Fruit fly (Drosophila melanogaster) whole organism, embryonic: Measurements from ENCODE around the gene CG17230.
A peak's percentile ranks its signal among the peaks of the same experiment; 100 is the strongest.

ENCODE experiments used
- ATbp ChIP-seq: fragments of 200-800 bp; sonication (Bioruptor generic); optimal IDR thresholded peaks from 2 replicates; lab custom pipeline; 2017; ENCODE audit warnings: missing biosample characterization, mild to moderate bottlenecking, missing genetic modification characterization, missing genetic modification reagents
- Aef1 ChIP-seq: fragments of 200-800 bp; sonication (Bioruptor generic); IDR thresholded peaks from 3 replicates; pipeline ENCODE4 v1.3.6; 2022; ENCODE audit warnings: missing biosample characterization, missing genetic modification characterization
- Asciz ChIP-seq: fragments of 200-800 bp; sonication (Bioruptor generic); optimal IDR thresholded peaks from 2 replicates; lab custom pipeline; 2017; ENCODE audit warnings: missing biosample characterization, mild to moderate bottlenecking, missing genetic modification characterization, missing genetic modification reagents
- Bdp1 ChIP-seq: fragments of 200-800 bp; sonication (Bioruptor generic); optimal IDR thresholded peaks from 3 replicates; lab custom pipeline; 2016; ENCODE audit warnings: missing biosample characterization, missing genetic modification characterization
- CG11696 ChIP-seq: fragments of 200-800 bp; sonication (Bioruptor generic); IDR thresholded peaks from 2 replicates; pipeline ENCODE4 v1.3.6; 2022; ENCODE audit warnings: missing biosample characterization, missing genetic modification characterization
- CG12236 ChIP-seq: fragments of 200-800 bp; sonication (Bioruptor generic); optimal IDR thresholded peaks from 2 replicates; lab custom pipeline; 2016; ENCODE audit warnings: missing biosample characterization, missing genetic modification characterization
- CG18599 ChIP-seq: fragments of 200-800 bp; sonication (Bioruptor generic); optimal IDR thresholded peaks from 3 replicates; lab custom pipeline; 2017; ENCODE audit warnings: missing biosample characterization, missing genetic modification characterization, mild to moderate bottlenecking, moderate library complexity, missing genetic modification reagents
- CG2129 ChIP-seq: fragments of 200-800 bp; sonication (Bioruptor generic); IDR thresholded peaks from 2 replicates; pipeline ENCODE4 v1.3.6; 2022; ENCODE audit warnings: missing biosample characterization, missing genetic modification characterization; ENCODE audit not compliant: partially characterized antibody
- CG2712 ChIP-seq: fragments of 200-800 bp; optimal IDR thresholded peaks from 3 replicates; lab custom pipeline; 2019; ENCODE audit warnings: missing biosample characterization, mild to moderate bottlenecking, missing genetic modification characterization, moderate library complexity
- CG32532 ChIP-seq: fragments of 200-800 bp; sonication (Bioruptor generic); IDR thresholded peaks from 2 replicates; pipeline ENCODE4 v1.3.6; 2022; ENCODE audit warnings: missing biosample characterization, missing genetic modification characterization
- CG32767 ChIP-seq: fragments of 200-800 bp; sonication (Bioruptor generic); IDR thresholded peaks from 2 replicates; pipeline ENCODE4 v1.3.6; 2022; ENCODE audit warnings: missing biosample characterization, missing genetic modification characterization
- CG3281 ChIP-seq: fragments of 200-800 bp; sonication (Bioruptor generic); optimal IDR thresholded peaks from 3 replicates; lab custom pipeline; 2017; ENCODE audit warnings: missing biosample characterization, mild to moderate bottlenecking, missing genetic modification characterization
- CG34224 ChIP-seq: fragments of 200-800 bp; sonication (Bioruptor generic); IDR thresholded peaks from 3 replicates; pipeline ENCODE4 v1.3.6; 2022; ENCODE audit warnings: missing biosample characterization, missing genetic modification characterization; ENCODE audit not compliant: partially characterized antibody
- CG4360 ChIP-seq: fragments of 200-800 bp; sonication (Bioruptor generic); IDR thresholded peaks from 2 replicates; pipeline ENCODE4 v1.3.6; 2022; ENCODE audit warnings: missing biosample characterization, missing genetic modification characterization
- CG6683 ChIP-seq: fragments of 200-800 bp; sonication (Bioruptor generic); optimal IDR thresholded peaks from 2 replicates; lab custom pipeline; 2017; ENCODE audit warnings: missing biosample characterization, mild to moderate bottlenecking, missing genetic modification characterization, missing genetic modification reagents
- CG7839 ChIP-seq: fragments of 200-800 bp; sonication (Bioruptor generic); optimal IDR thresholded peaks from 3 replicates; lab custom pipeline; 2018; ENCODE audit warnings: missing biosample characterization, mild to moderate bottlenecking, missing genetic modification characterization, moderate library complexity
- CrebB ChIP-seq: fragments of 200-800 bp; sonication (Bioruptor generic); optimal IDR thresholded peaks from 3 replicates; lab custom pipeline; 2018; ENCODE audit warnings: missing biosample characterization, mild to moderate bottlenecking, missing genetic modification characterization
- Dip3 ChIP-seq: fragments of 200-800 bp; sonication (Bioruptor generic); optimal IDR thresholded peaks from 3 replicates; lab custom pipeline; 2016; ENCODE audit warnings: missing biosample characterization, missing genetic modification characterization
- Doc3 ChIP-seq: fragments of 200-800 bp; sonication (Bioruptor generic); IDR thresholded peaks from 3 replicates; pipeline ENCODE4 v1.3.6; 2022; ENCODE audit warnings: missing biosample characterization, missing genetic modification characterization; ENCODE audit not compliant: partially characterized antibody
- E2f2 ChIP-seq: fragments of 200-800 bp; sonication (Bioruptor generic); IDR thresholded peaks from 2 replicates; pipeline ENCODE4 v1.3.6; 2022; ENCODE audit warnings: missing biosample characterization, missing genetic modification characterization
- H2.0 ChIP-seq: fragments of 200-800 bp; sonication (Bioruptor generic); IDR thresholded peaks from 2 replicates; pipeline ENCODE4 v1.3.6; 2022; ENCODE audit warnings: missing biosample characterization, missing genetic modification characterization
- HmgZ ChIP-seq: fragments of 200-800 bp; sonication (Bioruptor generic); optimal IDR thresholded peaks from 2 replicates; lab custom pipeline; 2018; ENCODE audit warnings: missing biosample characterization, mild to moderate bottlenecking, missing genetic modification characterization
- Hr78 ChIP-seq, 2 experiments: fragments of 200-800 bp in 1 of 2; fragments of >200 bp in 1 of 2; sonication (Bioruptor generic) in 1 of 2; optimal IDR thresholded peaks; 2 replicates each; lab custom pipeline; 2017 to 2019; ENCODE audit warnings: missing biosample characterization in 2 of 2, missing genetic modification characterization in 2 of 2, mild to moderate bottlenecking in 1 of 2, moderate library complexity in 1 of 2
- MBD-R2 ChIP-seq: fragments of 200-800 bp; sonication (Bioruptor generic); IDR thresholded peaks from 2 replicates; pipeline ENCODE4 v1.3.6; 2022; ENCODE audit warnings: missing biosample characterization, missing genetic modification characterization
- MESR4 ChIP-seq: fragments of 200-800 bp; sonication (Bioruptor generic); optimal IDR thresholded peaks from 2 replicates; lab custom pipeline; 2018; ENCODE audit warnings: missing biosample characterization, mild to moderate bottlenecking, missing genetic modification characterization, moderate library complexity
- Meics ChIP-seq: fragments of 200-800 bp; sonication (Bioruptor generic); optimal IDR thresholded peaks from 2 replicates; lab custom pipeline; 2017; ENCODE audit warnings: missing biosample characterization, mild to moderate bottlenecking, missing genetic modification characterization
- NFAT ChIP-seq: fragments of 200-800 bp; sonication (Bioruptor generic); IDR thresholded peaks from 2 replicates; pipeline ENCODE4 v1.3.6; 2022; ENCODE audit warnings: missing biosample characterization, missing genetic modification characterization
- NfI ChIP-seq: fragments of 200-800 bp; sonication (Bioruptor generic); optimal IDR thresholded peaks from 3 replicates; lab custom pipeline; 2018; ENCODE audit warnings: missing biosample characterization, mild to moderate bottlenecking, missing genetic modification characterization, moderate library complexity
- Oli ChIP-seq: fragments of 200-800 bp; sonication (Bioruptor generic); optimal IDR thresholded peaks from 2 replicates; lab custom pipeline; 2018; ENCODE audit warnings: missing biosample characterization, mild to moderate bottlenecking, missing genetic modification characterization, moderate library complexity
- PHDP ChIP-seq: fragments of 200-800 bp; sonication (Bioruptor generic); optimal IDR thresholded peaks from 3 replicates; lab custom pipeline; 2018; ENCODE audit warnings: missing biosample characterization, mild to moderate bottlenecking, missing genetic modification characterization, moderate library complexity
- Rx ChIP-seq: fragments of 200-800 bp; sonication (Bioruptor generic); IDR thresholded peaks from 2 replicates; pipeline ENCODE4 v1.3.6; 2022; ENCODE audit warnings: missing biosample characterization, missing genetic modification characterization
- Six4 ChIP-seq: fragments of 200-800 bp; sonication (Bioruptor generic); optimal IDR thresholded peaks from 2 replicates; lab custom pipeline; 2016; ENCODE audit warnings: missing biosample characterization, missing genetic modification characterization
- Xrp1 ChIP-seq: fragments of 200-800 bp; sonication (Bioruptor generic); IDR thresholded peaks from 2 replicates; pipeline ENCODE4 v1.3.6; 2022; ENCODE audit warnings: missing biosample characterization, missing genetic modification characterization
- ara ChIP-seq: fragments of 200-800 bp; sonication (Bioruptor generic); IDR thresholded peaks from 2 replicates; pipeline ENCODE4 v1.3.6; 2022; ENCODE audit warnings: missing biosample characterization, missing genetic modification characterization
- btn ChIP-seq: fragments of 200-800 bp; sonication (Bioruptor generic); optimal IDR thresholded peaks from 2 replicates; lab custom pipeline; 2016; ENCODE audit warnings: missing biosample characterization, missing genetic modification characterization
- corto ChIP-seq: fragments of 200-800 bp; sonication (Bioruptor generic); optimal IDR thresholded peaks from 2 replicates; lab custom pipeline; 2016; ENCODE audit warnings: missing biosample characterization, mild to moderate bottlenecking, missing genetic modification characterization, moderate library complexity
- dysf ChIP-seq: fragments of 200-800 bp; sonication (Bioruptor generic); IDR thresholded peaks from 3 replicates; pipeline ENCODE4 v1.3.6; 2022; ENCODE audit warnings: missing biosample characterization, missing genetic modification characterization
- fd3F ChIP-seq: fragments of 200-800 bp; sonication (Bioruptor generic); optimal IDR thresholded peaks from 2 replicates; lab custom pipeline; 2018; ENCODE audit warnings: missing biosample characterization, mild to moderate bottlenecking, missing genetic modification characterization, moderate library complexity
- hkb ChIP-seq, 2 experiments: fragments of 200-800 bp in 1 of 2; fragments of >200 bp in 1 of 2; sonication (Bioruptor generic) in 1 of 2; IDR thresholded peaks in 1 of 2; optimal IDR thresholded peaks in 1 of 2; 2 replicates each; pipeline versions ENCODE4 v1.3.6 to Lab custom; 2017 to 2022; ENCODE audit warnings: missing biosample characterization in 1 of 2, missing genetic modification characterization in 1 of 2
- lab ChIP-seq: fragments of 200-800 bp; sonication (Bioruptor generic); optimal IDR thresholded peaks from 3 replicates; lab custom pipeline; 2017; ENCODE audit warnings: missing biosample characterization, missing genetic modification characterization, mild to moderate bottlenecking, moderate library complexity, missing genetic modification reagents
- lilli ChIP-seq: fragments of 200-800 bp; sonication (Bioruptor generic); optimal IDR thresholded peaks from 3 replicates; lab custom pipeline; 2016; ENCODE audit warnings: missing biosample characterization, missing genetic modification characterization
- lola ChIP-seq, 3 experiments: fragments of >200 bp in 2 of 3; fragments of 200-800 bp in 1 of 3; sonication (Bioruptor generic) in 1 of 3; optimal IDR thresholded peaks; 2 replicates each; lab custom pipeline; 2017 to 2019; ENCODE audit warnings: missing biosample characterization in 3 of 3, missing genetic modification characterization in 3 of 3, mild to moderate bottlenecking in 1 of 3, moderate library complexity in 1 of 3
- maf-S ChIP-seq: fragments of 200-800 bp; sonication (Bioruptor generic); optimal IDR thresholded peaks from 2 replicates; lab custom pipeline; 2016; ENCODE audit warnings: missing biosample characterization, missing genetic modification characterization
- mam ChIP-seq: fragments of 200-800 bp; sonication (Bioruptor generic); optimal IDR thresholded peaks from 3 replicates; lab custom pipeline; 2016; ENCODE audit warnings: missing biosample characterization, missing genetic modification characterization
- nom ChIP-seq: fragments of 200-800 bp; sonication (Bioruptor generic); optimal IDR thresholded peaks from 2 replicates; lab custom pipeline; 2017; ENCODE audit warnings: missing biosample characterization, missing genetic modification characterization, mild to moderate bottlenecking, moderate library complexity, missing genetic modification reagents
- otp ChIP-seq: fragments of 200-800 bp; sonication (Bioruptor generic); IDR thresholded peaks from 3 replicates; pipeline ENCODE4, ENCODE4 v1.3.6; 2022; ENCODE audit warnings: missing biosample characterization, missing genetic modification characterization
- sisA ChIP-seq: fragments of 200-800 bp; sonication (Bioruptor generic); IDR thresholded peaks from 2 replicates; pipeline ENCODE4 v1.3.6; 2022; ENCODE audit warnings: missing biosample characterization, missing genetic modification characterization
- stwl ChIP-seq: fragments of 200-800 bp; sonication (Bioruptor generic); optimal IDR thresholded peaks from 3 replicates; lab custom pipeline; 2018; ENCODE audit warnings: missing biosample characterization, mild to moderate bottlenecking, missing genetic modification characterization, moderate library complexity
- tap ChIP-seq: fragments of 200-800 bp; optimal IDR thresholded peaks from 3 replicates; lab custom pipeline; 2019; ENCODE audit warnings: missing biosample characterization, mild to moderate bottlenecking, missing genetic modification characterization, moderate library complexity

CG17230 gene

DNA sequence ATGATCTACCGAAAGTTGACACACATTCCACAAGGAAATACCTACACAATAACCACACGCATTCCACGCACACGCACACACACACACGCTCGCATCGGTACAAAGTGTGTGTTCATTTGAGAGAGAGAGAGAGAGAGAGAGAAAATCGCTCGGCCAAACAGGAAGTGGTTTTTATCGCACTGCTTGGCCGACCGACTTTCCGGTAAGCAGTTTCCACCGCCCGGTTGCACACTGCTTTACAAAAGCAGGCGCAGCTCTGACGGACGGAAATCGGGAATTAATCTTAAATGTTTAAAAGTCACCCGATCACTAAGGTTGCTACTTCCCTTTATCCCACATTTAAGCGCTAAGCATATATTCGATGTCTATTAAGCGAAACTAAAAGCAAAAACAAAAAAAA lies 44.8 kb upstream of the CG17230 start (continued):
- no peak for TF ChIP-seq Hr78 (GFP tag; optimal IDR thresholded peaks at IDR 0.05; lab: Kevin White, UChicago)
- TF ChIP-seq nom (GFP tag; lab: Kevin White, UChicago), result no peak
- no peak for TF ChIP-seq corto
- TF ChIP-seq NfI (GFP tag; lab: Kevin White, UChicago), result peak; percentile 81
- peak; percentile 79 for TF ChIP-seq otp (GFP tag; lab: Robert Waterston, UW)
- TF ChIP-seq CG4360 (GFP tag; lab: Robert Waterston, UW), result peak; percentile 34; the same call in 1 of the 2 replicates
- TF ChIP-seq MBD-R2, result no peak
- no peak for TF ChIP-seq MESR4 (GFP tag; lab: Kevin White, UChicago)
- no peak for TF ChIP-seq CG32767 (GFP tag; lab: Robert Waterston, UW)
- no peak for TF ChIP-seq CG11696 (GFP tag; lab: Robert Waterston, UW)
- peak; percentile 12 for TF ChIP-seq maf-S (GFP tag; lab: Kevin White, UChicago)
- peak; percentile 74 for TF ChIP-seq Rx (GFP tag; lab: Robert Waterston, UW)
- TF ChIP-seq CG6683, result no peak
- TF ChIP-seq CrebB (tag; lab: Kevin White, UChicago), result peak; percentile 40
- no peak for TF ChIP-seq lola (GFP tag; optimal IDR thresholded peaks at IDR 0.05; lab: Kevin White, UChicago)
- no peak for TF ChIP-seq E2f2 (GFP tag; lab: Robert Waterston, UW)
- TF ChIP-seq dysf (GFP tag; lab: Robert Waterston, UW), result peak; percentile 40; the same call in 2 of the 3 replicates
- no peak for TF ChIP-seq CG3281 (GFP tag; lab: Kevin White, UChicago)
- TF ChIP-seq Meics, result peak; percentile 60
- peak; percentile 26; the same call in 1 of the 2 replicates for TF ChIP-seq NFAT
- no peak for TF ChIP-seq CG18599
- no peak for TF ChIP-seq CG2712
- TF ChIP-seq btn (GFP tag; lab: Kevin White, UChicago), result peak; percentile 64
- TF ChIP-seq Asciz (GFP tag; lab: Kevin White, UChicago), result peak; percentile 65
- no peak for TF ChIP-seq lilli
- TF ChIP-seq CG7839 (tag; lab: Kevin White, UChicago), result no peak
- TF ChIP-seq Six4, result peak; percentile 44
- TF ChIP-seq PHDP (tag; lab: Kevin White, UChicago), result no peak
- no peak for TF ChIP-seq lab
- TF ChIP-seq tap (tag; lab: Kevin White, UChicago), result no peak
- peak; percentile 37 for TF ChIP-seq Bdp1 (GFP tag; lab: Kevin White, UChicago)
- no peak for TF ChIP-seq Dip3 (GFP tag; lab: Kevin White, UChicago)
- no peak for TF ChIP-seq mam (GFP tag; lab: Kevin White, UChicago)
- peak; percentile 83 for TF ChIP-seq ara
- TF ChIP-seq CG34224 (GFP tag; lab: Robert Waterston, UW), result no peak
- TF ChIP-seq CG12236 (GFP tag; lab: Kevin White, UChicago), result peak; percentile 73
- TF ChIP-seq Xrp1 (GFP tag; lab: Robert Waterston, UW), result peak; percentile 53; the same call in 1 of the 2 replicates
- peak; percentile 63 for TF ChIP-seq Oli (tag; lab: Kevin White, UChicago)
- TF ChIP-seq CG32532, result no peak
- TF ChIP-seq ATbp (GFP tag; lab: Kevin White, UChicago), result peak; percentile 71
- no peak for TF ChIP-seq fd3F
- TF ChIP-seq Aef1, result 0 out of 3 replicates have a peak, but pooled peaks have one; percentile 33
- no peak for TF ChIP-seq sisA
- peak; percentile 57 for TF ChIP-seq H2.0 (GFP tag; lab: Robert Waterston, UW)
- peak; percentile 93 for TF ChIP-seq stwl
- no peak for TF ChIP-seq Doc3 (GFP tag; lab: Robert Waterston, UW)
- peak; percentile 7 for TF ChIP-seq HmgZ (tag; lab: Kevin White, UChicago)
- TF ChIP-seq hkb (optimal IDR thresholded peaks at IDR 0.05; lab: Kevin White, UChicago), result no peak
- no peak; the same call in 1 of the 2 replicates for TF ChIP-seq hkb (GFP tag; IDR thresholded peaks at IDR 0.05; lab: Robert Waterston, UW)
- no peak for TF ChIP-seq CG2129 (GFP tag; lab: Robert Waterston, UW)
